Worm (Caenorhabditis elegans) whole organism, L2 larva: ENCODE data around the gene fbxa-64.

Experiments
- elt-3 ChIP-seq: sonication (generic microtip); optimal IDR thresholded peaks from 2 replicates; lab custom pipeline; 2017; ENCODE audit warnings: missing biosample characterization, missing genetic modification characterization
- lin-11 ChIP-seq: fragments of 150-350 bp; sonication (generic microtip); optimal IDR thresholded peaks from 2 replicates; lab custom pipeline; 2014; ENCODE audit warnings: missing biosample characterization, missing genetic modification characterization, inconsistent platforms, mixed read lengths
- nhr-10 ChIP-seq: sonication (generic microtip); optimal IDR thresholded peaks from 2 replicates; lab custom pipeline; 2017; ENCODE audit warnings: missing biosample characterization, missing genetic modification characterization
- nhr-237 ChIP-seq: fragments of 150-350 bp; optimal IDR thresholded peaks from 2 replicates; lab custom pipeline; 2014; ENCODE audit warnings: missing biosample characterization, missing genetic modification characterization
- nhr-25 ChIP-seq: fragments of 150-350 bp; sonication (generic microtip); optimal IDR thresholded peaks from 3 replicates; lab custom pipeline; 2014; ENCODE audit warnings: missing biosample characterization, missing genetic modification characterization
- nhr-6 ChIP-seq: fragments of 150-350 bp; optimal IDR thresholded peaks from 2 replicates; lab custom pipeline; 2014; ENCODE audit warnings: missing biosample characterization, missing genetic modification characterization
- snpc-4 ChIP-seq: fragments of 150-350 bp; optimal IDR thresholded peaks from 2 replicates; lab custom pipeline; 2014; ENCODE audit warnings: missing biosample characterization, missing genetic modification characterization
- unc-62 ChIP-seq: fragments of 150-350 bp; optimal IDR thresholded peaks from 2 replicates; lab custom pipeline; 2014; ENCODE audit warnings: missing biosample characterization, missing genetic modification reagents, missing genetic modification characterization
- zag-1 ChIP-seq: fragments of 150-350 bp; optimal IDR thresholded peaks from 2 replicates; lab custom pipeline; 2014; ENCODE audit warnings: missing biosample characterization, missing genetic modification characterization

DNA sequence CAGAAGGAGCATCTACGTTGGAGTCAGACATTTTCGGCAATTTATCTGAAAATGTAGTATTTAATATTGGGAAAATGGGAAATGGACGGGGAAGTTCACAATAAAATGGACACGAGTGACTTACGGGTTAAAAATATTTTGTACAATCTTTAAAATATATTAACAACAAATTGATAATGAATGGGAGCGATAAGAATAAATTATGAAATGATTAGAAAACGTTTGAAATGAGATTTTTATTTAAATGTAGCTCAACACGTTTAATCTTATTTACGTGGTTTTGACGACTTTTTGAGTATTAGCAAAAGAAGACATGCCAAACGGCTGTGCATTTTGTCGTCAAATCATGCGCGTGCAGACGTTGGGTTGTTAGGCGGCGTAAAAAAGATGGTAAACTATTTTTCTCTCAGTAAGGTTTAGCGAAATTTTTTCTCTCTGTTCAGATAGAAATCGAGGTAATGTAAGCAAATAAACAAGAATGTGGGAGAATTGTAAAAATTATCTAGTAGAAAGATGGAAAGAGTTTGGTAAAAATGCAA lies at the start of gene fbxa-64:
- TF ChIP-seq zag-1 (no peak), nhr-237 (tag; lab: Kevin White, UChicago) (no peak), elt-3 (tag; lab: Kevin White, UChicago) (no peak), nhr-6 (tag; lab: Kevin White, UChicago) (no peak), unc-62 (GFP tag; lab: Kevin White, UChicago) (no peak), snpc-4 (no peak), nhr-10 (tag; lab: Kevin White, UChicago) (no peak), nhr-25 (tag; lab: Kevin White, UChicago) (no peak), lin-11 (tag; lab: Kevin White, UChicago) (no peak)
